Worm (Caenorhabditis elegans): ENCODE results near the gene swm-1.

- TF ChIP-seq T22C8.4 (GFP tag; IDR thresholded peaks at IDR 0.05), result no peak
- no peak for TF ChIP-seq cog-1 (tag; optimal IDR thresholded peaks at IDR 0.05)
- TF ChIP-seq ztf-23 (GFP tag; IDR thresholded peaks at IDR 0.05), result no peak
- TF ChIP-seq ztf-29 (GFP tag; IDR thresholded peaks at IDR 0.05), result no peak
- TF ChIP-seq ref-1 (GFP tag; conservative IDR thresholded peaks at IDR 0.05), result no peak
- TF ChIP-seq flt-1 (GFP tag; IDR thresholded peaks at IDR 0.05), result no peak
- no peak for TF ChIP-seq med-1 (GFP tag; optimal IDR thresholded peaks at IDR 0.05; ENCODE audit: insufficient read depth)
- TF ChIP-seq klf-2 (GFP tag; conservative IDR thresholded peaks at IDR 0.05), result no peak
- TF ChIP-seq tab-1 (GFP tag; IDR thresholded peaks at IDR 0.05), result no peak
Observed at ce11 chrV:9078815-9079525, 24.3 kb upstream of the swm-1 start.

All from whole organism, midembryonic.